Worm (Caenorhabditis elegans) whole organism, L3 larva: ENCODE results near the gene cdgs-1.

Source experiments
- aly-2 ChIP-seq: fragments of 150-350 bp; optimal IDR thresholded peaks from 2 replicates; lab custom pipeline; 2014; ENCODE audit warnings: missing biosample characterization, missing genetic modification characterization
- ceh-16 ChIP-seq: sonication (generic microtip); optimal IDR thresholded peaks from 2 replicates; lab custom pipeline; 2017; ENCODE audit warnings: missing biosample characterization, missing genetic modification characterization
- egl-27 ChIP-seq: sonication (generic microtip); optimal IDR thresholded peaks from 4 replicates; lab custom pipeline; 2017; ENCODE audit warnings: missing biosample characterization, missing genetic modification reagents, missing genetic modification characterization
- egl-5 ChIP-seq: fragments of 150-350 bp; optimal IDR thresholded peaks from 2 replicates; lab custom pipeline; 2017; ENCODE audit warnings: missing biosample characterization, missing genetic modification reagents, missing genetic modification characterization, inconsistent platforms
- elt-1 ChIP-seq: fragments of 150-350 bp; optimal IDR thresholded peaks from 2 replicates; lab custom pipeline; 2014; ENCODE audit warnings: missing biosample characterization, missing genetic modification characterization
- fkh-10 ChIP-seq: sonication (generic microtip); optimal IDR thresholded peaks from 2 replicates; lab custom pipeline; 2017; ENCODE audit warnings: missing biosample characterization, missing genetic modification reagents, missing genetic modification characterization
- lin-15B ChIP-seq: fragments of 150-350 bp; optimal IDR thresholded peaks from 2 replicates; lab custom pipeline; 2014; ENCODE audit warnings: missing biosample characterization, missing genetic modification characterization
- nhr-237 ChIP-seq: fragments of 150-350 bp; optimal IDR thresholded peaks from 2 replicates; lab custom pipeline; 2014; ENCODE audit warnings: missing biosample characterization, missing genetic modification characterization
- nhr-25 ChIP-seq: sonication (generic microtip); optimal IDR thresholded peaks from 2 replicates; lab custom pipeline; 2017; ENCODE audit warnings: missing biosample characterization, missing genetic modification characterization
- nhr-43 ChIP-seq: sonication (generic microtip); optimal IDR thresholded peaks from 2 replicates; lab custom pipeline; 2016; ENCODE audit warnings: mild to moderate bottlenecking, missing genetic modification characterization, missing compliant biosample characterization; ENCODE audit not compliant: poor library complexity, severe bottlenecking
- nhr-67 ChIP-seq: fragments of 150-350 bp; optimal IDR thresholded peaks from 2 replicates; lab custom pipeline; 2014; ENCODE audit warnings: missing biosample characterization, missing genetic modification characterization
- nhr-76 ChIP-seq: fragments of 150-350 bp; sonication (generic microtip); optimal IDR thresholded peaks from 5 replicates; lab custom pipeline; 2014; ENCODE audit warnings: missing biosample characterization, missing genetic modification characterization
- sea-2 ChIP-seq: fragments of 150-350 bp; sonication (generic microtip); optimal IDR thresholded peaks from 4 replicates; lab custom pipeline; 2014; ENCODE audit warnings: missing biosample characterization, missing genetic modification reagents, missing genetic modification characterization
- snpc-4 ChIP-seq: fragments of 150-350 bp; optimal IDR thresholded peaks from 2 replicates; lab custom pipeline; 2014; ENCODE audit warnings: missing biosample characterization, missing genetic modification characterization
- unc-39 ChIP-seq: sonication (generic microtip); optimal IDR thresholded peaks from 4 replicates; lab custom pipeline; 2017; ENCODE audit warnings: missing biosample characterization, missing genetic modification characterization

cdgs-1 gene

ce11 chrIV:7763748-7764147 lies 51.8 kb downstream of the cdgs-1 start, which contains the start of the genes C46A5.6 and C46A5.1:
Gene C46A5.6 (minus strand): TSS chrIV:7763848.
Gene C46A5.1 (plus strand): TSS chrIV:7763931.
- TF ChIP-seq nhr-67 (no peak), nhr-25 (tag; lab: Kevin White, UChicago) (no peak), nhr-237 (no peak), aly-2 (tag; lab: Kevin White, UChicago) (no peak), egl-27 (tag; lab: Kevin White, UChicago) (no peak), lin-15B (tag; lab: Kevin White, UChicago) (no peak), sea-2 (GFP tag; lab: Kevin White, UChicago) (no peak), unc-39 (tag; lab: Kevin White, UChicago) (no peak), nhr-43 (tag; lab: Kevin White, UChicago) (no peak), nhr-76 (no peak), egl-5 (no peak), fkh-10 (GFP tag; lab: Kevin White, UChicago) (no peak), snpc-4 (tag; lab: Kevin White, UChicago) (no peak), elt-1 (tag; lab: Kevin White, UChicago) (no peak), ceh-16 (tag; lab: Kevin White, UChicago) (no peak)
